Fruit fly (Drosophila melanogaster) whole organism, embryonic: Measurements from ENCODE around the gene Kap3.

ENCODE experiments used
- B-H2 ChIP-seq: fragments of 200-800 bp; sonication (Bioruptor generic); optimal IDR thresholded peaks from 2 replicates; lab custom pipeline; 2018; ENCODE audit warnings: missing biosample characterization, mild to moderate bottlenecking, missing genetic modification characterization
- CG10543 ChIP-seq: fragments of 200-800 bp; sonication (Bioruptor generic); optimal IDR thresholded peaks from 3 replicates; lab custom pipeline; 2017; ENCODE audit warnings: missing biosample characterization, mild to moderate bottlenecking, missing genetic modification characterization, moderate library complexity
- CG11456 ChIP-seq: fragments of 200-800 bp; sonication (Bioruptor generic); IDR thresholded peaks from 3 replicates; pipeline ENCODE4 v1.3.6; 2022; ENCODE audit warnings: missing biosample characterization, missing genetic modification characterization
- CG12769 ChIP-seq: fragments of 200-800 bp; sonication (Bioruptor generic); optimal IDR thresholded peaks from 2 replicates; lab custom pipeline; 2019; ENCODE audit warnings: missing biosample characterization, mild to moderate bottlenecking, missing genetic modification characterization, moderate library complexity
- CG2120 ChIP-seq: fragments of 200-800 bp; sonication (Bioruptor generic); optimal IDR thresholded peaks from 3 replicates; lab custom pipeline; 2016; ENCODE audit warnings: missing biosample characterization, missing genetic modification characterization
- CG3163 ChIP-seq: fragments of 200-800 bp; sonication (Bioruptor generic); optimal IDR thresholded peaks from 3 replicates; lab custom pipeline; 2016; ENCODE audit warnings: missing biosample characterization, missing genetic modification characterization
- CG3281 ChIP-seq: fragments of 200-800 bp; sonication (Bioruptor generic); optimal IDR thresholded peaks from 3 replicates; lab custom pipeline; 2017; ENCODE audit warnings: missing biosample characterization, mild to moderate bottlenecking, missing genetic modification characterization
- CG34422 ChIP-seq: fragments of 200-800 bp; sonication (Bioruptor generic); IDR thresholded peaks from 3 replicates; pipeline ENCODE4 v1.3.6; 2022; ENCODE audit warnings: missing biosample characterization, missing genetic modification characterization
- CG4282 ChIP-seq: fragments of 200-800 bp; sonication (Bioruptor generic); optimal IDR thresholded peaks from 2 replicates; lab custom pipeline; 2016; ENCODE audit warnings: missing biosample characterization, missing genetic modification characterization
- CG4854 ChIP-seq: fragments of 200-800 bp; sonication (Bioruptor generic); optimal IDR thresholded peaks from 2 replicates; lab custom pipeline; 2016; ENCODE audit warnings: missing biosample characterization, missing genetic modification characterization, inconsistent platforms
- CG6254 ChIP-seq: fragments of 200-800 bp; sonication (Bioruptor generic); optimal IDR thresholded peaks from 3 replicates; lab custom pipeline; 2017; ENCODE audit warnings: mild to moderate bottlenecking, missing biosample characterization, missing genetic modification reagents, missing genetic modification characterization
- CG6765 ChIP-seq: fragments of 200-800 bp; sonication (Bioruptor generic); optimal IDR thresholded peaks from 3 replicates; lab custom pipeline; 2017; ENCODE audit warnings: missing biosample characterization, mild to moderate bottlenecking, missing genetic modification characterization
- CG7357 ChIP-seq: fragments of 200-800 bp; sonication (Bioruptor generic); IDR thresholded peaks from 3 replicates; pipeline ENCODE4 v1.3.6; 2022; ENCODE audit warnings: missing biosample characterization, missing genetic modification characterization
- CG8388 ChIP-seq: fragments of 200-800 bp; sonication (Bioruptor generic); optimal IDR thresholded peaks from 2 replicates; lab custom pipeline; 2019; ENCODE audit warnings: missing biosample characterization, mild to moderate bottlenecking, missing genetic modification characterization, moderate library complexity
- D19A ChIP-seq: fragments of 200-800 bp; optimal IDR thresholded peaks from 3 replicates; lab custom pipeline; 2019; ENCODE audit warnings: missing biosample characterization, mild to moderate bottlenecking, missing genetic modification characterization, moderate library complexity
- Dip3 ChIP-seq: fragments of 200-800 bp; sonication (Bioruptor generic); optimal IDR thresholded peaks from 3 replicates; lab custom pipeline; 2016; ENCODE audit warnings: missing biosample characterization, missing genetic modification characterization
- Doc2 ChIP-seq: fragments of 200-800 bp; sonication (Bioruptor generic); IDR thresholded peaks from 2 replicates; pipeline ENCODE4 v1.3.6; 2022; ENCODE audit warnings: missing biosample characterization, missing genetic modification characterization
- Doc3 ChIP-seq: fragments of 200-800 bp; sonication (Bioruptor generic); IDR thresholded peaks from 3 replicates; pipeline ENCODE4 v1.3.6; 2022; ENCODE audit warnings: missing biosample characterization, missing genetic modification characterization; ENCODE audit not compliant: partially characterized antibody
- Dp ChIP-seq: fragments of 200-800 bp; sonication (Bioruptor generic); optimal IDR thresholded peaks from 2 replicates; lab custom pipeline; 2018; ENCODE audit warnings: missing biosample characterization, mild to moderate bottlenecking, missing genetic modification characterization, moderate library complexity
- Ets97D ChIP-seq: fragments of 200-800 bp; sonication (Bioruptor generic); optimal IDR thresholded peaks from 3 replicates; lab custom pipeline; 2016; ENCODE audit warnings: missing biosample characterization, missing genetic modification characterization
- Fer2 ChIP-seq: fragments of 200-800 bp; sonication (Bioruptor generic); optimal IDR thresholded peaks from 2 replicates; lab custom pipeline; 2018; ENCODE audit warnings: missing biosample characterization, mild to moderate bottlenecking, missing genetic modification characterization, moderate library complexity
- H15 ChIP-seq: fragments of 200-800 bp; sonication (Bioruptor generic); IDR thresholded peaks from 3 replicates; pipeline ENCODE4 v1.3.6; 2022; ENCODE audit warnings: missing biosample characterization, missing genetic modification characterization
- HmgD ChIP-seq: fragments of 200-800 bp; sonication (Bioruptor generic); optimal IDR thresholded peaks from 3 replicates; lab custom pipeline; 2016; ENCODE audit warnings: missing biosample characterization, missing genetic modification characterization
- Lhr ChIP-seq: fragments of 200-800 bp; sonication (Bioruptor generic); optimal IDR thresholded peaks from 3 replicates; lab custom pipeline; 2017; ENCODE audit warnings: mild to moderate bottlenecking, missing biosample characterization, missing genetic modification reagents, missing genetic modification characterization
- Mrtf ChIP-seq: fragments of 200-800 bp; sonication (Bioruptor generic); IDR thresholded peaks from 3 replicates; pipeline ENCODE4 v1.3.6; 2022; ENCODE audit warnings: missing biosample characterization, missing genetic modification characterization
- NFAT ChIP-seq: fragments of 200-800 bp; sonication (Bioruptor generic); IDR thresholded peaks from 2 replicates; pipeline ENCODE4 v1.3.6; 2022; ENCODE audit warnings: missing biosample characterization, missing genetic modification characterization
- Sry-δ ChIP-seq: fragments of 200-800 bp; sonication (Bioruptor generic); optimal IDR thresholded peaks from 2 replicates; lab custom pipeline; 2016; ENCODE audit warnings: missing biosample characterization, missing genetic modification characterization
- Ssrp ChIP-seq: fragments of 200-800 bp; sonication (Bioruptor generic); optimal IDR thresholded peaks from 2 replicates; lab custom pipeline; 2018; ENCODE audit warnings: missing biosample characterization, mild to moderate bottlenecking, missing genetic modification characterization, moderate library complexity
- ac ChIP-seq: fragments of 200-800 bp; sonication (Bioruptor generic); optimal IDR thresholded peaks from 3 replicates; lab custom pipeline; 2017; ENCODE audit warnings: missing biosample characterization, mild to moderate bottlenecking, missing genetic modification characterization
- al ChIP-seq: fragments of 200-800 bp; sonication (Bioruptor generic); IDR thresholded peaks from 2 replicates; pipeline ENCODE4 v1.3.6; 2022; ENCODE audit warnings: missing biosample characterization, missing genetic modification characterization
- cg ChIP-seq: fragments of 200-800 bp; sonication (Bioruptor generic); optimal IDR thresholded peaks from 3 replicates; lab custom pipeline; 2019; ENCODE audit warnings: missing biosample characterization, mild to moderate bottlenecking, missing genetic modification characterization, moderate library complexity
- chn ChIP-seq: fragments of 200-800 bp; sonication (Bioruptor generic); optimal IDR thresholded peaks from 2 replicates; lab custom pipeline; 2016; ENCODE audit warnings: missing biosample characterization, missing genetic modification characterization
- ci ChIP-seq: fragments of 200-800 bp; sonication (Bioruptor generic); IDR thresholded peaks from 3 replicates; pipeline ENCODE4 v1.3.6; 2022; ENCODE audit warnings: missing biosample characterization, missing genetic modification characterization
- corto ChIP-seq: fragments of 200-800 bp; sonication (Bioruptor generic); optimal IDR thresholded peaks from 2 replicates; lab custom pipeline; 2016; ENCODE audit warnings: missing biosample characterization, mild to moderate bottlenecking, missing genetic modification characterization, moderate library complexity
- crp ChIP-seq, 2 experiments: fragments of 200-800 bp; sonication (Bioruptor generic); optimal IDR thresholded peaks; 2 replicates in 1 of 2; 3 replicates in 1 of 2; lab custom pipeline; 2017; ENCODE audit warnings: missing biosample characterization in 2 of 2, missing genetic modification characterization in 2 of 2, mild to moderate bottlenecking in 1 of 2, moderate library complexity in 1 of 2
- disco-r ChIP-seq: fragments of 200-800 bp; sonication (Bioruptor generic); optimal IDR thresholded peaks from 2 replicates; lab custom pipeline; 2016; ENCODE audit warnings: missing biosample characterization, missing genetic modification characterization
- gem ChIP-seq: fragments of 200-800 bp; sonication (Bioruptor generic); optimal IDR thresholded peaks from 2 replicates; lab custom pipeline; 2019; ENCODE audit warnings: missing biosample characterization, mild to moderate bottlenecking, missing genetic modification characterization, moderate library complexity
- gsb ChIP-seq: fragments of 200-800 bp; sonication (Bioruptor generic); IDR thresholded peaks from 2 replicates; pipeline ENCODE4 v1.3.6; 2022; ENCODE audit warnings: missing biosample characterization, missing genetic modification characterization
- ham ChIP-seq: fragments of 200-800 bp; sonication (Bioruptor generic); IDR thresholded peaks from 2 replicates; pipeline ENCODE4 v1.3.6; 2022; ENCODE audit warnings: missing biosample characterization, missing genetic modification characterization
- lilli ChIP-seq: fragments of 200-800 bp; sonication (Bioruptor generic); optimal IDR thresholded peaks from 3 replicates; lab custom pipeline; 2016; ENCODE audit warnings: missing biosample characterization, missing genetic modification characterization
- mirr ChIP-seq: fragments of 200-800 bp; sonication (Bioruptor generic); optimal IDR thresholded peaks from 3 replicates; lab custom pipeline; 2018; ENCODE audit warnings: missing biosample characterization, mild to moderate bottlenecking, missing genetic modification characterization
- nau ChIP-seq: fragments of 200-800 bp; sonication (Bioruptor generic); optimal IDR thresholded peaks from 3 replicates; lab custom pipeline; 2017; ENCODE audit warnings: missing biosample characterization, mild to moderate bottlenecking, missing genetic modification characterization, missing genetic modification reagents
- nmo ChIP-seq: fragments of 200-800 bp; sonication (Bioruptor generic); optimal IDR thresholded peaks from 2 replicates; lab custom pipeline; 2018; ENCODE audit warnings: missing biosample characterization, mild to moderate bottlenecking, missing genetic modification characterization, moderate library complexity
- pum ChIP-seq: fragments of 200-800 bp; sonication (Bioruptor generic); optimal IDR thresholded peaks from 2 replicates; lab custom pipeline; 2016; ENCODE audit warnings: missing biosample characterization, missing genetic modification characterization
- seq ChIP-seq: fragments of 200-800 bp; sonication (Bioruptor generic); IDR thresholded peaks from 2 replicates; pipeline ENCODE4 v1.3.6; 2022; ENCODE audit warnings: missing biosample characterization, missing genetic modification characterization
- shn ChIP-seq: fragments of 200-800 bp; sonication (Bioruptor generic); optimal IDR thresholded peaks from 3 replicates; lab custom pipeline; 2016; ENCODE audit warnings: missing biosample characterization, missing genetic modification characterization
- slou ChIP-seq: fragments of 200-800 bp; sonication (Bioruptor generic); optimal IDR thresholded peaks from 3 replicates; lab custom pipeline; 2016; ENCODE audit warnings: missing biosample characterization, missing genetic modification characterization
- sob ChIP-seq: fragments of 200-800 bp; sonication (Bioruptor generic); IDR thresholded peaks from 2 replicates; pipeline ENCODE4 v1.3.6; 2022; ENCODE audit warnings: missing biosample characterization, missing genetic modification characterization
- ssp ChIP-seq: fragments of 200-800 bp; sonication (Bioruptor generic); IDR thresholded peaks from 2 replicates; pipeline ENCODE4 v1.3.6; 2022; ENCODE audit warnings: missing biosample characterization, missing genetic modification characterization
- sug ChIP-seq: fragments of 200-800 bp; optimal IDR thresholded peaks from 2 replicates; lab custom pipeline; 2019; ENCODE audit warnings: missing biosample characterization, mild to moderate bottlenecking, missing genetic modification characterization, moderate library complexity

Gene Kap3

DNA sequence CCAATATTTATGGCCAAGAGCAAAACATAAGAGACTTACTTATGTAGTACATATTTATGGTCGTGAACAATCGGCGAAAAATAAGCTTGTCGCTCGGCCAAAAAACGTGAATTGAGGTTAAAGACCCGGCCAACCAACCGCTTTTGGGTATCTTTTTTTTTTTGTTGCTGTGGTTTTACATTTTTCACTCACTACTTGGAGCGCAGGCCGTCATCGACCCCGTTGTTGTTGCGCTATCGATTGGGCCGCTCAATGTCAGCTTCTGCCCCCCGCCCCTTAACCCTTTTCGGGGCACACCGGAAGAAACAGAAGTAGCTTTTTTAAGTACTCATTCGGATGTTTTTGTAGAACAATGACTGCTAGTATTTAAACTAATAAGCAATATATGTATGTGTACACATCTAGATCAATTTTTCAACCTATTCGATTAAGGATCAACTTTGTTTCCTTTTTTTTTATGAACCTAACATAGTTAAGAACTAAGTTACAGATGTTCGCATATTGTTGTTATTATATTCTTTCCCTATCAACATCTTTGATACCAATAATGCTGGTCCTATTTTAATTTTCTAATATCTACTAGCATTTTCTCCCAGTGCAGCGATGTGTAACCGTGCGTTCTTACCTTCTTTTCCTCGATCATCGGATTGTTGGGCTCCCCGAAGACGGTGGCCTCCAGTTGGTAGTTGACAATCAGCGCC, 1.7 kb downstream of the Kap3 start (continued):
- TF ChIP-seq seq (peak; percentile 73), CG4854 (GFP tag; lab: Kevin White, UChicago) (peak; percentile 59), ac (GFP tag; lab: Kevin White, UChicago) (no peak), Ssrp (tag; lab: Kevin White, UChicago) (peak; percentile 73), CG6254 (GFP tag; lab: Kevin White, UChicago) (peak; percentile 56), corto (GFP tag; lab: Kevin White, UChicago) (no peak), CG2120 (GFP tag; lab: Kevin White, UChicago) (peak; percentile 63), CG10543 (no peak), CG3281 (GFP tag; lab: Kevin White, UChicago) (no peak), gem (tag; lab: Kevin White, UChicago) (no peak), shn (GFP tag; lab: Kevin White, UChicago) (peak; percentile 53), chn (peak; percentile 65), sob (GFP tag; lab: Robert Waterston, UW) (peak; percentile 51), CG34422 (0 out of 3 replicates have a peak, but pooled peaks have one; percentile 27), nmo (GFP tag; lab: Kevin White, UChicago) (peak; percentile 84), D19A (no peak), CG8388 (GFP tag; lab: Kevin White, UChicago) (peak; percentile 72), Fer2 (tag; lab: Kevin White, UChicago) (peak; percentile 26), Dip3 (peak; percentile 8), slou (peak; percentile 26), Doc3 (GFP tag; lab: Robert Waterston, UW) (no peak), CG4282 (GFP tag; lab: Kevin White, UChicago) (no peak), ham (GFP tag; lab: Robert Waterston, UW) (no peak), Dp (GFP tag; lab: Kevin White, UChicago) (no peak), ssp (peak; percentile 58), Mrtf (GFP tag; lab: Robert Waterston, UW) (no peak; the same call in 2 of the 3 replicates), ci (GFP tag; lab: Robert Waterston, UW) (no peak), CG3163 (GFP tag; lab: Kevin White, UChicago) (peak; percentile 35), sug (tag; lab: Kevin White, UChicago) (no peak), disco-r (peak; percentile 17), H15 (GFP tag; lab: Robert Waterston, UW) (no peak), CG6765 (peak; percentile 29), CG7357 (peak; percentile 58), pum (GFP tag; lab: Kevin White, UChicago) (peak; percentile 75), Doc2 (GFP tag; lab: Robert Waterston, UW) (no peak), CG11456 (GFP tag; lab: Robert Waterston, UW) (no peak), Sry-δ (GFP tag; lab: Kevin White, UChicago) (peak; percentile 26), NFAT (GFP tag; lab: Robert Waterston, UW) (no peak), Lhr (no peak), al (GFP tag; lab: Robert Waterston, UW) (no peak; the same call in 1 of the 2 replicates), gsb (GFP tag; lab: Robert Waterston, UW) (peak; percentile 61; the same call in 1 of the 2 replicates), lilli (GFP tag; lab: Kevin White, UChicago) (peak; percentile 71), cg (GFP tag; lab: Kevin White, UChicago) (no peak), B-H2 (GFP tag; lab: Kevin White, UChicago) (no peak), CG12769 (tag; lab: Kevin White, UChicago) (no peak), nau (GFP tag; lab: Kevin White, UChicago) (no peak), HmgD (GFP tag; lab: Kevin White, UChicago) (no peak), crp (GFP tag; optimal IDR thresholded peaks at IDR 0.05; lab: Kevin White, UChicago) (no peak), mirr (GFP tag; lab: Kevin White, UChicago) (peak; percentile 29), Ets97D (peak; percentile 46)
